Worm (Caenorhabditis elegans): ENCODE measurements around the gene F28G4.2.
A peak's percentile ranks its signal among the peaks of the same experiment; 100 is the strongest.

Gene F28G4.2

ce11 chrV:16282147-16282546, at the start of gene F28G4.2:
Gene F28G4.2 (minus strand): TSS chrV:16282321.
- no peak for TF ChIP-seq ceh-9 (tag; optimal IDR thresholded peaks at IDR 0.05)
- no peak for TF ChIP-seq zag-1 (tag; optimal IDR thresholded peaks at IDR 0.05)
- TF ChIP-seq lin-15B (tag; optimal IDR thresholded peaks at IDR 0.05), result no peak
- TF ChIP-seq tbx-2 (tag; optimal IDR thresholded peaks at IDR 0.05), result no peak
- no peak for TF ChIP-seq snpc-4 (tag; optimal IDR thresholded peaks at IDR 0.05)

- TF ChIP-seq egl-5 (tag; optimal IDR thresholded peaks at IDR 0.05), result no peak
- TF ChIP-seq skn-1 (tag; optimal IDR thresholded peaks at IDR 0.05), result no peak
- TF ChIP-seq lin-39 (tag; optimal IDR thresholded peaks at IDR 0.05), result no peak
- TF ChIP-seq ceh-16 (tag; optimal IDR thresholded peaks at IDR 0.05), result no peak
- TF ChIP-seq hmg-11 (tag; optimal IDR thresholded peaks at IDR 0.05), result no peak
- no peak for TF ChIP-seq nhr-76 (tag; optimal IDR thresholded peaks at IDR 0.05)
- TF ChIP-seq fos-1 (tag; optimal IDR thresholded peaks at IDR 0.05), result no peak
- TF ChIP-seq jun-1 (tag; optimal IDR thresholded peaks at IDR 0.05), result no peak
- no peak for TF ChIP-seq eor-1 (tag; optimal IDR thresholded peaks at IDR 0.05)
- no peak for TF ChIP-seq nhr-43 (tag; optimal IDR thresholded peaks at IDR 0.05; ENCODE audit: poor library complexity, severe bottlenecking)
- TF ChIP-seq aly-2 (tag; optimal IDR thresholded peaks at IDR 0.05), result no peak
- TF ChIP-seq pqm-1 (tag; optimal IDR thresholded peaks at IDR 0.05), result no peak
- TF ChIP-seq R02D3.7 (tag; optimal IDR thresholded peaks at IDR 0.05), result no peak
- no peak for TF ChIP-seq nhr-67 (tag; optimal IDR thresholded peaks at IDR 0.05)
- no peak for TF ChIP-seq fkh-10 (GFP tag; optimal IDR thresholded peaks at IDR 0.05)
- no peak for TF ChIP-seq lin-15B (tag; optimal IDR thresholded peaks at IDR 0.05)
- no peak for TF ChIP-seq zag-1 (tag; optimal IDR thresholded peaks at IDR 0.05)
- no peak for TF ChIP-seq nhr-237 (tag; optimal IDR thresholded peaks at IDR 0.05)
- no peak for TF ChIP-seq snpc-4 (tag; optimal IDR thresholded peaks at IDR 0.05)
These were observed 46.7 kb upstream of the F28G4.2 start, which contains the start of gene F57G8.7 for ce11 chrV:16328849-16329248. Gene F57G8.7 (plus strand): TSS chrV:16329149.

ce11 chrV:16322155-16322554, 40.0 kb upstream of the F28G4.2 start:
- no peak for TF ChIP-seq nhr-28 (tag; optimal IDR thresholded peaks at IDR 0.05)

ce11 chrV:16317244-16317643, 35.1 kb upstream of the F28G4.2 start, which contains the start of gene srh-180:
Gene srh-180 (plus strand): TSS chrV:16317544.
- TF ChIP-seq unc-62 (GFP tag; optimal IDR thresholded peaks at IDR 0.05), result no peak
- TF ChIP-seq mml-1 (tag; optimal IDR thresholded peaks at IDR 0.05), result no peak
- no peak for TF ChIP-seq egl-27 (tag; optimal IDR thresholded peaks at IDR 0.05)
- TF ChIP-seq pha-4 (tag; optimal IDR thresholded peaks at IDR 0.05), result no peak
- TF ChIP-seq ceh-16 (tag; optimal IDR thresholded peaks at IDR 0.05), result no peak
- TF ChIP-seq nhr-67 (tag; optimal IDR thresholded peaks at IDR 0.05), result no peak
- TF ChIP-seq aly-2 (tag; optimal IDR thresholded peaks at IDR 0.05), result no peak
- no peak for TF ChIP-seq jun-1 (tag; optimal IDR thresholded peaks at IDR 0.05)
- TF ChIP-seq R02D3.7 (tag; optimal IDR thresholded peaks at IDR 0.05), result no peak

ce11 chrV:16315004-16315403, 32.9 kb upstream of the F28G4.2 start, which contains the start of gene str-214:
Gene str-214 (plus strand): TSS chrV:16315304.
- no peak for TF ChIP-seq ztf-11 (tag; optimal IDR thresholded peaks at IDR 0.05)
- TF ChIP-seq eor-1 (tag; optimal IDR thresholded peaks at IDR 0.05), result no peak
- no peak for TF ChIP-seq hmg-11 (tag; optimal IDR thresholded peaks at IDR 0.05)
- TF ChIP-seq lin-15B (tag; optimal IDR thresholded peaks at IDR 0.05), result no peak
- no peak for TF ChIP-seq unc-39 (tag; optimal IDR thresholded peaks at IDR 0.05)
- TF ChIP-seq ceh-82 (tag; optimal IDR thresholded peaks at IDR 0.05), result no peak
- no peak for TF ChIP-seq fos-1 (tag; optimal IDR thresholded peaks at IDR 0.05)
- TF ChIP-seq egl-5 (tag; optimal IDR thresholded peaks at IDR 0.05), result no peak
- TF ChIP-seq fkh-10 (GFP tag; optimal IDR thresholded peaks at IDR 0.05), result no peak

ce11 chrV:16309523-16309922, 27.4 kb upstream of the F28G4.2 start, which contains the start of gene oac-7:
Gene oac-7 (plus strand): TSS chrV:16309805.
- peak; percentile 15 for TF ChIP-seq elt-2 (tag; optimal IDR thresholded peaks at IDR 0.05)
- TF ChIP-seq fkh-2 (tag; optimal IDR thresholded peaks at IDR 0.05), result no peak
- TF ChIP-seq ceh-16 (tag; optimal IDR thresholded peaks at IDR 0.05), result no peak
- no peak for TF ChIP-seq fos-1 (tag; optimal IDR thresholded peaks at IDR 0.05)

ce11 chrV:16308343-16308742, 26.2 kb upstream of the F28G4.2 start:
- no peak for TF ChIP-seq ztf-11 (tag; optimal IDR thresholded peaks at IDR 0.05)
- TF ChIP-seq eor-1 (tag; optimal IDR thresholded peaks at IDR 0.05), result no peak
- no peak for TF ChIP-seq tbx-2 (tag; optimal IDR thresholded peaks at IDR 0.05)
- no peak for TF ChIP-seq nhr-67 (tag; optimal IDR thresholded peaks at IDR 0.05)
- no peak for TF ChIP-seq elt-1 (tag; optimal IDR thresholded peaks at IDR 0.05)
- no peak for TF ChIP-seq mdl-1 (tag; optimal IDR thresholded peaks at IDR 0.05)
